Fruit fly (Drosophila melanogaster) whole organism: ENCODE results near the gene CG14153.

Experiments used
- Dll ChIP-seq: fragments of >200 bp; optimal IDR thresholded peaks from 2 replicates; lab custom pipeline; 2017
- pan ChIP-seq: fragments of >200 bp; optimal IDR thresholded peaks from 2 replicates; lab custom pipeline; 2017

- TF ChIP-seq pan (lab: Kevin White, UChicago): no peak
- no peak for TF ChIP-seq Dll
These were observed 26.5 kb downstream of the CG14153 start for dm6 chr3L:10669592-10670400.
